Worm (Caenorhabditis elegans) whole organism, late embryonic: ENCODE data around the gene D2089.3.

ENCODE experiments used
- K09A11.1 ChIP-seq: sonication (generic microtip); optimal IDR thresholded peaks from 2 replicates; lab custom pipeline; 2017; ENCODE audit warnings: antibody characterized with exemption, mild to moderate bottlenecking, missing genetic modification characterization, missing compliant biosample characterization; ENCODE audit not compliant: insufficient read depth
- ceh-19 ChIP-seq: fragments of 200-800 bp; sonication (Bioruptor generic); optimal IDR thresholded peaks from 2 replicates; lab custom pipeline; 2018; ENCODE audit warnings: mild to moderate bottlenecking, missing genetic modification characterization, missing compliant biosample characterization
- ceh-24 ChIP-seq: sonication (generic microtip); optimal IDR thresholded peaks from 2 replicates; lab custom pipeline; 2016; ENCODE audit warnings: mild to moderate bottlenecking, missing genetic modification characterization, missing compliant biosample characterization
- ceh-30 ChIP-seq: fragments of 150-350 bp; optimal IDR thresholded peaks from 2 replicates; lab custom pipeline; 2014; ENCODE audit warnings: missing biosample characterization, missing genetic modification characterization
- ceh-34 ChIP-seq: sonication (generic microtip); optimal IDR thresholded peaks from 2 replicates; lab custom pipeline; 2016; ENCODE audit warnings: mild to moderate bottlenecking, missing genetic modification characterization, missing compliant biosample characterization
- ceh-9 ChIP-seq: sonication (generic microtip); optimal IDR thresholded peaks from 2 replicates; lab custom pipeline; 2016; ENCODE audit warnings: mild to moderate bottlenecking, missing genetic modification characterization, inconsistent platforms, missing compliant biosample characterization
- dve-1 ChIP-seq: sonication (generic microtip); optimal IDR thresholded peaks from 2 replicates; lab custom pipeline; 2017; ENCODE audit warnings: antibody characterized with exemption, mild to moderate bottlenecking, missing genetic modification characterization, missing compliant biosample characterization
- fax-1 ChIP-seq: sonication (generic microtip); optimal IDR thresholded peaks from 2 replicates; lab custom pipeline; 2016; ENCODE audit warnings: missing genotype, missing genetic modification characterization, missing compliant biosample characterization
- hlh-15 ChIP-seq: sonication (generic microtip); optimal IDR thresholded peaks from 2 replicates; lab custom pipeline; 2016; ENCODE audit warnings: missing genetic modification characterization, missing compliant biosample characterization
- nhr-11 ChIP-seq: fragments of 150-350 bp; optimal IDR thresholded peaks from 2 replicates; lab custom pipeline; 2014; ENCODE audit warnings: missing biosample characterization, missing genetic modification characterization
- pag-3 ChIP-seq: sonication (generic microtip); optimal IDR thresholded peaks from 2 replicates; lab custom pipeline; 2016; ENCODE audit warnings: missing compliant biosample characterization, missing genetic modification characterization, borderline replicate concordance
- pha-4 ChIP-seq: fragments of 150-350 bp; optimal IDR thresholded peaks from 2 replicates; lab custom pipeline; 2018; ENCODE audit warnings: missing biosample characterization, missing genetic modification reagents, missing genetic modification characterization
- pqm-1 ChIP-seq: sonication (generic microtip); optimal IDR thresholded peaks from 2 replicates; lab custom pipeline; 2016; ENCODE audit warnings: missing genetic modification characterization, missing compliant biosample characterization
- unc-86 ChIP-seq: sonication (generic microtip); optimal IDR thresholded peaks from 2 replicates; lab custom pipeline; 2016; ENCODE audit warnings: missing genetic modification characterization, missing compliant biosample characterization

ce11 chrII:10653559-10653958, 11.4 kb downstream of the D2089.3 start:
- TF ChIP-seq pqm-1 (tag; lab: Kevin White, UChicago) (no peak), fax-1 (no peak), ceh-34 (tag; lab: Kevin White, UChicago) (no peak), ceh-24 (tag; lab: Kevin White, UChicago) (no peak), unc-86 (tag; lab: Kevin White, UChicago) (no peak), ceh-19 (GFP tag; lab: Kevin White, UChicago) (no peak), ceh-30 (no peak), K09A11.1 (tag; lab: Kevin White, UChicago) (no peak), pag-3 (tag; lab: Kevin White, UChicago) (no peak), dve-1 (tag; lab: Kevin White, UChicago) (no peak), pha-4 (tag; lab: Kevin White, UChicago) (no peak), ceh-9 (tag; lab: Kevin White, UChicago) (no peak), hlh-15 (no peak), nhr-11 (tag; lab: Kevin White, UChicago) (no peak)
